Worm (Caenorhabditis elegans): ENCODE data around the gene asp-1.

DNA sequence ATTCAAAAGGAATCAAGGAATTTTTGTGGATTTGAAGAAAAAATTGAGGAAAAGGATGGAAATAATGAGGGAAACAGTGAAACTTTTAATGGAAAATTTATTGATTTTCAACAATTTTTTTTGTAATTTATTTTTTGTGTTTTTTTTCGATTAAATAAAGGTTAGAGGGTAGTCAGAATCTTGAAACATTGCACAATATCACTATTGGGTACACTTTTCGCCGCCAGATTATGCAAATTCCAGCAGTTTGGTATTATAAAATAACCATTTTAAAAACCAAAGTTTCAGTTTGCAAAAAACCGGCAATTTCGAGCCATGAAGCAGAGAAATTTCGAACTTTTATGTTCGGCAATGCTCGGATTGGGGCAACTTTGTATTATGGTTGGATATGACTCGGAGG, 19.1 kb downstream of the asp-1 start, which contains the start of gene Y39B6A.27:
- TF ChIP-seq ceh-36 (tag; optimal IDR thresholded peaks at IDR 0.05) = no peak
- TF ChIP-seq scrt-1 (GFP tag; IDR thresholded peaks at IDR 0.05) = no peak
- TF ChIP-seq ama-1 (optimal IDR thresholded peaks at IDR 0.05) = no peak
- TF ChIP-seq F13C5.2 (tag; optimal IDR thresholded peaks at IDR 0.05) = no peak
- TF ChIP-seq pes-1 (GFP tag; IDR thresholded peaks at IDR 0.05) = no peak
- TF ChIP-seq aly-1 (tag; optimal IDR thresholded peaks at IDR 0.05) = no peak
- no peak for TF ChIP-seq tbx-11 (GFP tag; IDR thresholded peaks at IDR 0.05)
- TF ChIP-seq tbx-37 (GFP tag; conservative IDR thresholded peaks at IDR 0.05) = no peak
- TF ChIP-seq ets-7 (tag; optimal IDR thresholded peaks at IDR 0.05) = no peak
- TF ChIP-seq flt-1 (GFP tag; IDR thresholded peaks at IDR 0.05) = no peak
- no peak for TF ChIP-seq hnd-1 (tag; optimal IDR thresholded peaks at IDR 0.05)
- no peak for TF ChIP-seq ceh-13 (GFP tag; optimal IDR thresholded peaks at IDR 0.05)
